Worm (Caenorhabditis elegans): Measurements from ENCODE around the gene sra-1.

DNA sequence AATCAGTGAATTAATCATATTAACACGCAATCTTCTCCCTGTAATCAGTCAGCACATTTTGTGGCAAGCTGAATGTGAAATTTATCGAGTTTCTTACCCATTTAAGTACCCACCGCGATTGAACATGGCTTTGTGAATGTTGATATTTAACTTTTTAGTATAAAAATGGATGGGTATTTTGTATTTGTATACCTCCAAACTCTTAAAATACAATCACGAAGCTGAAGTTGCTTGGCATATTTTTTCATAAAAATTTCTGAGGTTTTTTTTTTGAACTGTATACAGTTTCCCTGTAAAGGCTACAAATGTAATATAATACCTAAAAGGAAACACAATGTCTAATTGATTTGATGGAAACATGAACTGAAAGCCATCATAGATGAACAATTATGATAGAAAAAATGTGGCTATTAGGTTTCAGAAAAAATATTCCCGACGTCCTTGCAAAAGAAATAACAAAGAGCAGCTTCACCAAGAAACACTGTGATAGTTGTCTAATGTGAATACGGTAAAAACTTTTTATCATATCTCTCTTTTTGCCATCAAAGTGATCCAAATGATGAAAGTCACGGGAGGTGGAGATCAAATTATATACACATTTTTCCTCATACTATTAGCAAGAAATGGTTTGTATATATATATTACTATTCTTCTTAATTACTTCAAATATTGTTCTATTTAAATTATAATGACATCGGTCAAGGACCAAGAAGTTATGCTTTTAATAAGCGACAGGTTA is 46.9 kb downstream of the sra-1 start, which contains the start of the genes chil-25 and chil-26:
- TF ChIP-seq elt-3 (tag; optimal IDR thresholded peaks at IDR 0.05) (no peak), unc-39 (tag; optimal IDR thresholded peaks at IDR 0.05) (no peak), nhr-12 (tag; optimal IDR thresholded peaks at IDR 0.05) (no peak), unc-62 (GFP tag; optimal IDR thresholded peaks at IDR 0.05) (no peak), ztf-11 (tag; optimal IDR thresholded peaks at IDR 0.05) (no peak), mep-1 (tag; optimal IDR thresholded peaks at IDR 0.05) (no peak), nhr-76 (tag; optimal IDR thresholded peaks at IDR 0.05) (no peak)

All from whole organism, mixed stage, embryonic.